Worm (Caenorhabditis elegans) whole organism, late embryonic: ENCODE measurements around the gene C17C3.6.

ENCODE experiments used
- C08G9.2 ChIP-seq: sonication (generic microtip); optimal IDR thresholded peaks from 2 replicates; lab custom pipeline; 2016; ENCODE audit warnings: mild to moderate bottlenecking, missing genetic modification characterization, moderate library complexity, missing compliant biosample characterization
- C38D4.7 ChIP-seq: fragments of 200-800 bp; sonication (Bioruptor generic); optimal IDR thresholded peaks from 2 replicates; lab custom pipeline; 2018; ENCODE audit warnings: mild to moderate bottlenecking, missing genetic modification characterization, moderate library complexity, missing compliant biosample characterization
- K02D7.2 ChIP-seq: sonication (generic microtip); optimal IDR thresholded peaks from 2 replicates; lab custom pipeline; 2017; ENCODE audit warnings: mild to moderate bottlenecking, missing genetic modification characterization, missing compliant biosample characterization
- K09A11.1 ChIP-seq: sonication (generic microtip); optimal IDR thresholded peaks from 2 replicates; lab custom pipeline; 2017; ENCODE audit warnings: antibody characterized with exemption, mild to moderate bottlenecking, missing genetic modification characterization, missing compliant biosample characterization; ENCODE audit not compliant: insufficient read depth
- ahr-1 ChIP-seq: sonication (generic microtip); optimal IDR thresholded peaks from 2 replicates; lab custom pipeline; 2016; ENCODE audit warnings: missing genetic modification characterization, missing compliant biosample characterization
- ama-1 ChIP-seq: fragments of 150-350 bp; optimal IDR thresholded peaks from 2 replicates; lab custom pipeline; 2014
- ceh-18 ChIP-seq: sonication (generic microtip); optimal IDR thresholded peaks from 2 replicates; lab custom pipeline; 2016; ENCODE audit warnings: missing genetic modification characterization, missing compliant biosample characterization
- ceh-19 ChIP-seq: fragments of 200-800 bp; sonication (Bioruptor generic); optimal IDR thresholded peaks from 2 replicates; lab custom pipeline; 2018; ENCODE audit warnings: mild to moderate bottlenecking, missing genetic modification characterization, missing compliant biosample characterization
- ceh-2 ChIP-seq: sonication (generic microtip); optimal IDR thresholded peaks from 2 replicates; lab custom pipeline; 2016; ENCODE audit warnings: missing genotype, missing genetic modification characterization, missing compliant biosample characterization
- ceh-22 ChIP-seq: sonication (generic microtip); optimal IDR thresholded peaks from 2 replicates; lab custom pipeline; 2017; ENCODE audit warnings: missing biosample characterization, missing genetic modification characterization
- ceh-24 ChIP-seq: sonication (generic microtip); optimal IDR thresholded peaks from 2 replicates; lab custom pipeline; 2016; ENCODE audit warnings: mild to moderate bottlenecking, missing genetic modification characterization, missing compliant biosample characterization
- ceh-48 ChIP-seq: sonication (generic microtip); optimal IDR thresholded peaks from 2 replicates; lab custom pipeline; 2016; ENCODE audit warnings: missing genetic modification characterization, inconsistent platforms, missing compliant biosample characterization
- ceh-9 ChIP-seq: sonication (generic microtip); optimal IDR thresholded peaks from 2 replicates; lab custom pipeline; 2016; ENCODE audit warnings: mild to moderate bottlenecking, missing genetic modification characterization, inconsistent platforms, missing compliant biosample characterization
- che-1 ChIP-seq: sonication (generic microtip); optimal IDR thresholded peaks from 2 replicates; lab custom pipeline; 2016; ENCODE audit warnings: mild to moderate bottlenecking, missing genetic modification characterization, missing compliant biosample characterization
- dmd-4 ChIP-seq: sonication (generic microtip); optimal IDR thresholded peaks from 2 replicates; lab custom pipeline; 2016; ENCODE audit warnings: borderline replicate concordance, missing genetic modification characterization, missing compliant biosample characterization
- elt-2 ChIP-seq: sonication (generic microtip); optimal IDR thresholded peaks from 2 replicates; lab custom pipeline; 2016; ENCODE audit warnings: missing genetic modification reagents, missing genetic modification characterization, missing compliant biosample characterization
- ets-4 ChIP-seq: sonication (generic microtip); optimal IDR thresholded peaks from 2 replicates; lab custom pipeline; 2016; ENCODE audit warnings: missing genetic modification characterization, missing compliant biosample characterization
- fax-1 ChIP-seq: sonication (generic microtip); optimal IDR thresholded peaks from 2 replicates; lab custom pipeline; 2016; ENCODE audit warnings: missing genotype, missing genetic modification characterization, missing compliant biosample characterization
- fkh-6 ChIP-seq: sonication (generic microtip); optimal IDR thresholded peaks from 2 replicates; lab custom pipeline; 2016; ENCODE audit warnings: missing genetic modification characterization, missing compliant biosample characterization
- gmeb-2 ChIP-seq: sonication (generic microtip); optimal IDR thresholded peaks from 2 replicates; lab custom pipeline; 2016; ENCODE audit warnings: missing genetic modification characterization, inconsistent platforms, missing compliant biosample characterization
- hlh-6 ChIP-seq: sonication (generic microtip); optimal IDR thresholded peaks from 2 replicates; lab custom pipeline; 2016; ENCODE audit warnings: missing genotype, missing genetic modification characterization, missing compliant biosample characterization
- hlh-8 ChIP-seq: sonication (generic microtip); optimal IDR thresholded peaks from 2 replicates; lab custom pipeline; 2016; ENCODE audit warnings: missing genotype, missing genetic modification characterization, missing compliant biosample characterization
- lin-11 ChIP-seq: fragments of 200-800 bp; sonication (Bioruptor generic); optimal IDR thresholded peaks from 2 replicates; lab custom pipeline; 2018; ENCODE audit warnings: mild to moderate bottlenecking, missing genetic modification characterization, missing compliant biosample characterization
- madf-2 ChIP-seq: sonication (generic microtip); optimal IDR thresholded peaks from 2 replicates; lab custom pipeline; 2017; ENCODE audit warnings: missing genetic modification characterization, missing compliant biosample characterization
- mec-3 ChIP-seq: sonication (generic microtip); optimal IDR thresholded peaks from 2 replicates; lab custom pipeline; 2016; ENCODE audit warnings: borderline replicate concordance, missing genetic modification characterization, missing compliant biosample characterization
- nfya-1 ChIP-seq: sonication (generic microtip); optimal IDR thresholded peaks from 2 replicates; lab custom pipeline; 2017; ENCODE audit warnings: missing genetic modification characterization, mild to moderate bottlenecking, missing compliant biosample characterization, antibody characterized with exemption, moderate library complexity
- nhr-232 ChIP-seq: sonication (generic microtip); optimal IDR thresholded peaks from 2 replicates; lab custom pipeline; 2016; ENCODE audit warnings: missing genetic modification characterization, missing compliant biosample characterization
- npax-4 ChIP-seq: sonication (generic microtip); optimal IDR thresholded peaks from 2 replicates; lab custom pipeline; 2016; ENCODE audit warnings: missing genetic modification characterization, missing compliant biosample characterization
- odd-2 ChIP-seq: sonication (generic microtip); optimal IDR thresholded peaks from 2 replicates; lab custom pipeline; 2017; ENCODE audit warnings: antibody characterized with exemption, mild to moderate bottlenecking, missing genetic modification characterization, missing compliant biosample characterization
- pag-3 ChIP-seq: sonication (generic microtip); optimal IDR thresholded peaks from 2 replicates; lab custom pipeline; 2016; ENCODE audit warnings: missing compliant biosample characterization, missing genetic modification characterization, borderline replicate concordance
- pax-1 ChIP-seq: fragments of 150-350 bp; optimal IDR thresholded peaks from 2 replicates; lab custom pipeline; 2014; ENCODE audit warnings: missing biosample characterization, missing genetic modification characterization
- pha-2 ChIP-seq: sonication (generic microtip); optimal IDR thresholded peaks from 2 replicates; lab custom pipeline; 2017; ENCODE audit warnings: mild to moderate bottlenecking, missing genetic modification characterization, missing compliant biosample characterization
- pqm-1 ChIP-seq: sonication (generic microtip); optimal IDR thresholded peaks from 2 replicates; lab custom pipeline; 2016; ENCODE audit warnings: missing genetic modification characterization, missing compliant biosample characterization
- ref-2 ChIP-seq: sonication (generic microtip); optimal IDR thresholded peaks from 2 replicates; lab custom pipeline; 2016; ENCODE audit warnings: missing genetic modification characterization, missing compliant biosample characterization
- rnt-1 ChIP-seq: sonication (generic microtip); optimal IDR thresholded peaks from 2 replicates; lab custom pipeline; 2016; ENCODE audit warnings: missing genetic modification characterization, missing compliant biosample characterization
- sdc-2 ChIP-seq: sonication (generic microtip); optimal IDR thresholded peaks from 2 replicates; lab custom pipeline; 2016; ENCODE audit warnings: missing genotype, missing genetic modification characterization, missing compliant biosample characterization
- sox-2 ChIP-seq: fragments of 200-800 bp; sonication (Bioruptor generic); IDR thresholded peaks from 2 replicates; pipeline ENCODE4 v1.3.6; 2022; ENCODE audit warnings: missing genetic modification reagents, missing genetic modification characterization, missing compliant biosample characterization
- tbx-7 ChIP-seq: sonication (generic microtip); optimal IDR thresholded peaks from 2 replicates; lab custom pipeline; 2016; ENCODE audit warnings: missing genotype, missing genetic modification characterization, missing compliant biosample characterization
- ttx-3 ChIP-seq: sonication (generic microtip); optimal IDR thresholded peaks from 2 replicates; lab custom pipeline; 2016; ENCODE audit warnings: missing genetic modification reagents, missing genetic modification characterization, missing compliant biosample characterization
- unc-3 ChIP-seq, 2 experiments: fragments of 200-800 bp in 1 of 2; sonication (Bioruptor generic) in 1 of 2; sonication (generic microtip) in 1 of 2; conservative IDR thresholded peaks in 1 of 2; optimal IDR thresholded peaks in 1 of 2; 2 replicates each; pipeline versions ENCODE4 v1.3.6 to Lab custom; 2016 to 2022; ENCODE audit warnings: missing compliant biosample characterization in 2 of 2, missing genetic modification characterization in 2 of 2, missing genetic modification reagents in 1 of 2
- unc-42 ChIP-seq: sonication (generic microtip); optimal IDR thresholded peaks from 2 replicates; lab custom pipeline; 2016; ENCODE audit warnings: missing genotype, missing genetic modification characterization, missing compliant biosample characterization
- zip-5 ChIP-seq: sonication (generic microtip); optimal IDR thresholded peaks from 2 replicates; lab custom pipeline; 2016; ENCODE audit warnings: missing genetic modification characterization, missing compliant biosample characterization

C17C3.6 gene

DNA sequence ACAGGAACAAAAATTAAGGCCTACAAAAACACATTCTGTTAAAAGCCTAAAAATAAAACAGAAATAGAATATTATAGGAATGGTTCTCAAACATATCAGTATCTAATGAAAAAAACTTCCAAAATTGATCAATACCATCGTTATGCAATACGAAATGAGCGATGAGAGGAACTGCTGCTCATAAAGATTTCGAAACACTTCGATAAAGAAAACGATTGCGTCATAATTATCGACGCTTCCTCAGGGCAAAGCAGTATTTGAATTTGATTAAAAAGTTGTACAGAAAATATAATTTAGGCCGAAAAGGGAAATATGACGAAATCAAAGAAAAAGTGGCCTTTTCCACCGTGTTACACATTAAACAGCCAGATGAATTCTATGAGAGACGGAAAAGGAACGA, 31.8 kb upstream of the C17C3.6 start:
- TF ChIP-seq madf-2 (tag; lab: Kevin White, UChicago) (no peak), rnt-1 (tag; lab: Kevin White, UChicago) (no peak), fkh-6 (tag; lab: Kevin White, UChicago) (no peak), tbx-7 (tag; lab: Kevin White, UChicago) (no peak), elt-2 (tag; lab: Kevin White, UChicago) (no peak), ceh-22 (no peak), che-1 (tag; lab: Kevin White, UChicago) (no peak), ets-4 (tag; lab: Kevin White, UChicago) (no peak), ceh-24 (tag; lab: Kevin White, UChicago) (no peak), mec-3 (tag; lab: Kevin White, UChicago) (no peak), ceh-18 (tag; lab: Kevin White, UChicago) (no peak), pax-1 (tag; lab: Kevin White, UChicago) (no peak), sox-2 (GFP tag; lab: Robert Waterston, UW) (no peak), ref-2 (no peak), ceh-48 (tag; lab: Kevin White, UChicago) (no peak)

DNA sequence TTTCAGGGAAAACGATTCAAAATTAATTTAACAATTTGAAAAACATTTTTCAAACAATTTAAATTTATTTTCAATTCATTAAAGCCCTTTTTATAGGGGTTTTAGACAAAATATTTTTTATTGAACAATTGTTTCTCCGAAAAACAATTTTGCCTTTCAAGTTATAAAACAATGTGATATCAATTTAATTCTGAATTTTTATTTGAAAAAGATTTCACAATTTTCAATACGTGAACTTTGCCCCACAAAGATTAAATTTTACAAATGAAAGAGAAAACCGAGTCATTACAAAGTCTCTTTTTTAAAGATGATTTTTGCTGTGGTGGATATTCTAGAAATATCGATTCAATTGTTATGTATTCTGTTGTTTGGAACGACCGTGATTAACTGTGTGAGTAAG, 30.9 kb upstream of the C17C3.6 start, which contains the start of gene ZK177.2:
Gene ZK177.2 (plus strand): TSS at position 301 of the 400 bp plus-strand sequence.
- TF ChIP-seq gmeb-2 (tag; lab: Kevin White, UChicago) (no peak), dmd-4 (tag; lab: Kevin White, UChicago) (no peak), nfya-1 (tag; lab: Kevin White, UChicago) (no peak), hlh-8 (tag; lab: Kevin White, UChicago) (no peak), hlh-6 (tag; lab: Kevin White, UChicago) (no peak), K02D7.2 (tag; lab: Kevin White, UChicago) (no peak), K09A11.1 (tag; lab: Kevin White, UChicago) (no peak), C08G9.2 (tag; lab: Kevin White, UChicago) (no peak), unc-3 (GFP tag; conservative IDR thresholded peaks at IDR 0.05; lab: Robert Waterston, UW) (no peak), unc-3 (tag; optimal IDR thresholded peaks at IDR 0.05; lab: Kevin White, UChicago) (no peak), ahr-1 (no peak), pqm-1 (tag; lab: Kevin White, UChicago) (no peak), odd-2 (tag; lab: Kevin White, UChicago) (no peak), rnt-1 (tag; lab: Kevin White, UChicago) (no peak), che-1 (tag; lab: Kevin White, UChicago) (no peak)

DNA sequence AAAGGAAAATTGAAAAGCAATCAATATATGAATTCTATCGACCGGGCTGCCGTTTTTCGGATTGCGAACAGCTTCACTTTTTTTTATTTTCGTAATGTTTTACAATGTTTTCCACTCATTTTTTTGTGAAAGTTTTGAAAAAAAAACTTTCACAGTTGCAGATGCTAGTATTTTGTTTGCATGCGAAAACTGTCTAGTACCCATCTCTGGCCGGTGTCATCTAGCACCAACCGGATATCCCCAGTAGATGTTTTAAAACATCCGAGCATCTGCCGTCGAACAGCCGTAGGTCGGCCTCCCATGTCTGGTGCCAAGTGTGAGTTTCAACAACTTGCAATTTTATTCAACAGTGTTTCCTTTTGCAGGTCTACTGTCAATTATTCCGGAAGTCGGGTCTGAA, 28.4 kb upstream of the C17C3.6 start, which contains the start of gene ZK177.12:
Gene ZK177.12 (plus strand): TSS at position 301 of the 400 bp plus-strand sequence.
- TF ChIP-seq nhr-232 (tag; lab: Kevin White, UChicago) (no peak), ceh-9 (tag; lab: Kevin White, UChicago) (no peak), pax-1 (tag; lab: Kevin White, UChicago) (no peak), che-1 (tag; lab: Kevin White, UChicago) (no peak), ttx-3 (tag; lab: Kevin White, UChicago) (no peak), C38D4.7 (GFP tag; lab: Kevin White, UChicago) (no peak), mec-3 (tag; lab: Kevin White, UChicago) (no peak), pha-2 (no peak), pag-3 (tag; lab: Kevin White, UChicago) (no peak), lin-11 (tag; lab: Kevin White, UChicago) (no peak), ahr-1 (no peak), fax-1 (tag; lab: Kevin White, UChicago) (no peak)

DNA sequence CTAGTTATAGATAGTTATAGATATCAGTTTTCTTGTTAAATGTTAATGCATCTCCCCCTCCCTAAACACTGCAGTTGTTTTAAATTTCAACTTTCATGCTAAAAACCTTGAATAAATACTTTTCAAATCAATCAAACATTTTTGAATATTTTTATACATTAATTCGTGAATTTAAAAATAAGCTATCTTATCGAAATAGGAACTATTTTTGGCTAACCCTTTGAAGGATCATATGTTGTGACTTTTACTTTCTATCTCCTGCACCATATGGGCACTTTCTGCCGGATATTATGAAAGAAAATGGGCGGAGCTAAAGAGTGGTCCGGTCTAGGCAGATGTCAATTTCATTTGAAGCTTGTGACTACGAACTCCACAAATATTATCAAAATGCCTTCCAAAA, 27.2 kb upstream of the C17C3.6 start, which contains the start of gene ZK177.11:
Gene ZK177.11 (plus strand): TSS at position 301 of the 400 bp plus-strand sequence.
- TF ChIP-seq unc-42 (tag; lab: Kevin White, UChicago) (no peak), sdc-2 (tag; lab: Kevin White, UChicago) (no peak), che-1 (tag; lab: Kevin White, UChicago) (no peak), npax-4 (tag; lab: Kevin White, UChicago) (no peak), ceh-19 (GFP tag; lab: Kevin White, UChicago) (no peak), nfya-1 (tag; lab: Kevin White, UChicago) (no peak), ceh-2 (no peak), zip-5 (tag; lab: Kevin White, UChicago) (no peak), ama-1 (no peak)
- TF ChIP-seq, all 69 proteins: peak for 0
